Fruit fly (Drosophila melanogaster) whole organism, wandering third instar larva: ENCODE data around the gene Cdc45.
A peak's percentile ranks its signal among the peaks of the same experiment; 100 is the strongest.

Experiments used
- Abd-B ChIP-seq: fragments of >200 bp; optimal IDR thresholded peaks from 2 replicates; lab custom pipeline; 2017; ENCODE audit warnings: missing biosample characterization, missing genetic modification characterization
- CG32264 ChIP-seq: fragments of 200-800 bp; sonication (Bioruptor generic); optimal IDR thresholded peaks from 2 replicates; lab custom pipeline; 2016; ENCODE audit warnings: missing biosample characterization, missing genetic modification characterization
- CG9705 ChIP-seq: fragments of 200-800 bp; sonication (Bioruptor generic); optimal IDR thresholded peaks from 2 replicates; lab custom pipeline; 2018; ENCODE audit warnings: missing biosample characterization, mild to moderate bottlenecking, missing genetic modification characterization
- CrebA ChIP-seq: fragments of 200-800 bp; sonication (Bioruptor generic); optimal IDR thresholded peaks from 2 replicates; lab custom pipeline; 2016; ENCODE audit warnings: missing biosample characterization, mild to moderate bottlenecking, missing genetic modification characterization, borderline replicate concordance
- Dfd ChIP-seq: fragments of >200 bp; optimal IDR thresholded peaks from 2 replicates; lab custom pipeline; 2017; ENCODE audit warnings: missing biosample characterization, missing genetic modification characterization
- Dif ChIP-seq: fragments of 200-275, 200-300 bp; sonication (Bioruptor generic); optimal IDR thresholded peaks from 2 replicates; lab custom pipeline; 2018; ENCODE audit warnings: missing biosample characterization, missing genetic modification characterization; ENCODE audit not compliant: partially characterized antibody
- GATAd ChIP-seq: sonication (Bioruptor generic); optimal IDR thresholded peaks from 2 replicates; lab custom pipeline; 2016; ENCODE audit warnings: missing biosample characterization, missing genetic modification characterization
- HLH106 ChIP-seq: fragments of 200-800 bp; optimal IDR thresholded peaks from 3 replicates; lab custom pipeline; 2019; ENCODE audit warnings: missing biosample characterization, mild to moderate bottlenecking, missing genetic modification characterization, moderate library complexity
- Hnf4 ChIP-seq: fragments of 200-800 bp; sonication (Bioruptor generic); optimal IDR thresholded peaks from 2 replicates; lab custom pipeline; 2016; ENCODE audit warnings: missing biosample characterization, mild to moderate bottlenecking, missing genetic modification characterization
- Hr78 ChIP-seq: fragments of >200 bp; optimal IDR thresholded peaks from 2 replicates; lab custom pipeline; 2017; ENCODE audit warnings: missing biosample characterization, missing genetic modification characterization
- Hr83 ChIP-seq: fragments of 200-300 bp; sonication (Bioruptor generic); optimal IDR thresholded peaks from 2 replicates; lab custom pipeline; 2016; ENCODE audit warnings: missing biosample characterization, mild to moderate bottlenecking, missing genetic modification characterization, moderate library complexity; ENCODE audit not compliant: poor library complexity, severe bottlenecking
- Jra ChIP-seq: sonication (Bioruptor generic); optimal IDR thresholded peaks from 2 replicates; lab custom pipeline; 2016; ENCODE audit warnings: missing biosample characterization, missing genetic modification characterization
- Mio ChIP-seq: sonication (Bioruptor generic); optimal IDR thresholded peaks from 2 replicates; lab custom pipeline; 2016; ENCODE audit warnings: missing biosample characterization, missing genetic modification characterization
- Myc ChIP-seq: fragments of >200 bp; optimal IDR thresholded peaks from 2 replicates; lab custom pipeline; 2017
- N ChIP-seq: fragments of >200 bp; optimal IDR thresholded peaks from 2 replicates; lab custom pipeline; 2018; ENCODE audit warnings: missing biosample characterization, missing external identifiers, missing genetic modification characterization
- OdsH ChIP-seq: fragments of 200-800 bp; sonication (Bioruptor generic); optimal IDR thresholded peaks from 2 replicates; lab custom pipeline; 2016; ENCODE audit warnings: missing biosample characterization, mild to moderate bottlenecking, missing genetic modification characterization
- Rel ChIP-seq, 2 experiments: fragments of 200-800 bp; sonication (Bioruptor generic) in 1 of 2; optimal IDR thresholded peaks; 2 replicates in 1 of 2; 3 replicates in 1 of 2; lab custom pipeline; 2016 to 2019; ENCODE audit warnings: mild to moderate bottlenecking in 2 of 2, missing biosample characterization in 2 of 2, missing genetic modification characterization in 2 of 2, moderate library complexity in 1 of 2
- Sp1 ChIP-seq: fragments of 200-800 bp; sonication (Bioruptor generic); optimal IDR thresholded peaks from 3 replicates; lab custom pipeline; 2019; ENCODE audit warnings: missing biosample characterization, mild to moderate bottlenecking, missing genetic modification characterization, moderate library complexity
- Vsx2 ChIP-seq: fragments of 200-300, 225-300 bp; sonication (Bioruptor generic); optimal IDR thresholded peaks from 2 replicates; lab custom pipeline; 2018; ENCODE audit warnings: missing biosample characterization, missing genetic modification characterization; ENCODE audit not compliant: partially characterized antibody
- br ChIP-seq: fragments of 200-800 bp; sonication (Bioruptor generic); optimal IDR thresholded peaks from 2 replicates; lab custom pipeline; 2016; ENCODE audit warnings: missing biosample characterization, missing genetic modification characterization
- brk ChIP-seq: fragments of 200-800 bp; sonication (Bioruptor generic); optimal IDR thresholded peaks from 2 replicates; lab custom pipeline; 2016; ENCODE audit warnings: missing biosample characterization, mild to moderate bottlenecking, missing genetic modification characterization
- dl ChIP-seq, 2 experiments: fragments of 175-275, 200-275 bp in 1 of 2; fragments of 200-275 bp in 1 of 2; sonication (Bioruptor generic); optimal IDR thresholded peaks; lab custom pipeline; 2018; ENCODE audit warnings: mild to moderate bottlenecking in 2 of 2, missing biosample characterization in 2 of 2, missing genetic modification characterization in 2 of 2, moderate library complexity in 2 of 2; ENCODE audit not compliant: partially characterized antibody in 2 of 2, insufficient read depth in 1 of 2
- dmrt93B ChIP-seq: fragments of 200-800 bp; sonication (Bioruptor generic); optimal IDR thresholded peaks from 2 replicates; lab custom pipeline; 2018; ENCODE audit warnings: missing biosample characterization, mild to moderate bottlenecking, missing genetic modification characterization
- dsf ChIP-seq: sonication (Bioruptor generic); optimal IDR thresholded peaks from 2 replicates; lab custom pipeline; 2016; ENCODE audit warnings: missing biosample characterization, missing genetic modification characterization, borderline replicate concordance
- ey ChIP-seq: fragments of 200-800 bp; sonication (Bioruptor generic); optimal IDR thresholded peaks from 2 replicates; lab custom pipeline; 2016; ENCODE audit warnings: missing biosample characterization, missing genetic modification characterization
- foxo ChIP-seq, 2 experiments: fragments of 200-800 bp; sonication (Bioruptor generic); optimal IDR thresholded peaks; 2 replicates in 1 of 2; 3 replicates in 1 of 2; lab custom pipeline; 2016 to 2017; ENCODE audit warnings: missing biosample characterization in 2 of 2, missing genetic modification characterization in 2 of 2
- fru ChIP-seq: fragments of 200-800 bp; sonication (Bioruptor generic); optimal IDR thresholded peaks from 3 replicates; lab custom pipeline; 2016; ENCODE audit warnings: missing biosample characterization, mild to moderate bottlenecking, missing genetic modification characterization
- h ChIP-seq: fragments of 200-800 bp; sonication (Bioruptor generic); optimal IDR thresholded peaks from 3 replicates; lab custom pipeline; 2016; ENCODE audit warnings: missing biosample characterization, mild to moderate bottlenecking, missing genetic modification characterization
- jim ChIP-seq: fragments of 175-275, 200-325 bp; sonication (Bioruptor generic); optimal IDR thresholded peaks from 2 replicates; lab custom pipeline; 2016; ENCODE audit warnings: missing biosample characterization, mild to moderate bottlenecking, missing genetic modification characterization
- lola ChIP-seq: fragments of >200 bp; optimal IDR thresholded peaks from 2 replicates; lab custom pipeline; 2017; ENCODE audit warnings: missing biosample characterization, missing genetic modification characterization
- pan ChIP-seq: fragments of >200 bp; optimal IDR thresholded peaks from 2 replicates; lab custom pipeline; 2017
- rgr ChIP-seq: fragments of 200-800 bp; sonication (Bioruptor generic); optimal IDR thresholded peaks from 3 replicates; lab custom pipeline; 2016; ENCODE audit warnings: missing biosample characterization, mild to moderate bottlenecking, missing genetic modification characterization
- sage ChIP-seq: fragments of 200-800 bp; sonication (Bioruptor generic); optimal IDR thresholded peaks from 2 replicates; lab custom pipeline; 2016; ENCODE audit warnings: missing biosample characterization, mild to moderate bottlenecking, missing genetic modification characterization
- sv ChIP-seq: fragments of 200-800 bp; sonication (Bioruptor generic); optimal IDR thresholded peaks from 3 replicates; lab custom pipeline; 2016; ENCODE audit warnings: missing biosample characterization, missing genetic modification characterization
- tai ChIP-seq: sonication (Bioruptor generic); optimal IDR thresholded peaks from 2 replicates; lab custom pipeline; 2016; ENCODE audit warnings: missing biosample characterization, missing genetic modification characterization
- usp ChIP-seq: fragments of >200 bp; optimal IDR thresholded peaks from 2 replicates; lab custom pipeline; 2017; ENCODE audit warnings: missing biosample characterization, missing genetic modification characterization
- woc ChIP-seq: sonication (Bioruptor generic); optimal IDR thresholded peaks from 2 replicates; lab custom pipeline; 2016; ENCODE audit warnings: missing biosample characterization, mild to moderate bottlenecking, missing genetic modification characterization

Gene Cdc45

DNA sequence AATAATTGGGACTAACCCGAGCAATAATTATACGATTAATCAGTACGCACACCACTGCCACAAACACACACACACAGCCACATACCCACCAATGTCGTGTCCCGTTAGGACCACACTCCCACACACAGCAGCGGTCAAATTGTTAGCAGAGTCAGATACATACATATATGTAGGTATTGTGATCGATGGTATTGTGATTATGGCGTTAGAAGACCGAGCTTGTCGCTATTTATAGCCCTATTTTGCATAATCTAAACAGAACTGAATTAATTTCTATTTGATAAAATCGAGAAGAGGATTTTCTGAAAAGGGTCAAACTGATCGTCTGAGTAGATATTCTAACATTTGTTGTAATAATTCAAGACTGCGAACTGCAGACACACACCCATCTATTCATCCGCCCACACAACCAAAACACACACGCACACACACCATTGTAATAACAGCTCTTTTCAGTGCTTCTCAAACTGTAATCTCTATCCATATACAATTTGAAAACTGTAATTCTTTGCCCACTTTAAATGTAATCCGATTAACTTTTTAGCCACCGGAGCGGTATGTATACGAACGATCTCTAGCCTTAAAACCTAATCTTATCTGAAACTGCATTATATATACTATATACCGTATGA lies 11.2 kb upstream of the Cdc45 start:
- no peak for TF ChIP-seq br (GFP tag; lab: Kevin White, UChicago)
- TF ChIP-seq Jra (GFP tag; lab: Kevin White, UChicago): peak; percentile 17
- peak; percentile 31 for TF ChIP-seq ey (GFP tag; lab: Kevin White, UChicago)
- TF ChIP-seq OdsH (GFP tag; lab: Kevin White, UChicago): peak; percentile 40
- TF ChIP-seq Dif (GFP tag; lab: Kevin White, UChicago): no peak
- TF ChIP-seq foxo (GFP tag; optimal IDR thresholded peaks at IDR 0.05; lab: Kevin White, UChicago): peak in 1 of 2 experiments; percentile 52
- no peak for TF ChIP-seq pan (lab: Kevin White, UChicago)
- no peak for TF ChIP-seq tai (GFP tag; lab: Kevin White, UChicago)
- no peak for TF ChIP-seq woc (GFP tag; lab: Kevin White, UChicago)
- no peak for TF ChIP-seq HLH106 (tag; lab: Kevin White, UChicago)
- peak; percentile 35 for TF ChIP-seq fru
- TF ChIP-seq jim: no peak
- peak; percentile 40 for TF ChIP-seq h (GFP tag; lab: Kevin White, UChicago)
- no peak for TF ChIP-seq Hnf4 (GFP tag; lab: Kevin White, UChicago)
- peak; percentile 33 for TF ChIP-seq Myc (lab: Kevin White, UChicago)
- TF ChIP-seq N: no peak
- TF ChIP-seq Abd-B: no peak
- no peak for TF ChIP-seq CG32264 (GFP tag; lab: Kevin White, UChicago)
- TF ChIP-seq Rel (GFP tag; optimal IDR thresholded peaks at IDR 0.05; lab: Kevin White, UChicago): no peak
- TF ChIP-seq Rel (tag; optimal IDR thresholded peaks at IDR 0.05; lab: Kevin White, UChicago): no peak
- no peak for TF ChIP-seq Dfd (GFP tag; lab: Kevin White, UChicago)
- TF ChIP-seq Hr78: no peak
- TF ChIP-seq GATAd (GFP tag; lab: Kevin White, UChicago): no peak
- TF ChIP-seq usp (GFP tag; lab: Kevin White, UChicago): no peak
- TF ChIP-seq rgr (GFP tag; lab: Kevin White, UChicago): peak; percentile 23
- no peak for TF ChIP-seq dl (GFP tag; optimal IDR thresholded peaks at IDR 0.05; lab: Kevin White, UChicago; ENCODE audit: insufficient read depth in 1 of 2, partially characterized antibody in 2 of 2)
- TF ChIP-seq Mio: no peak
- TF ChIP-seq sage (GFP tag; lab: Kevin White, UChicago): no peak

DNA sequence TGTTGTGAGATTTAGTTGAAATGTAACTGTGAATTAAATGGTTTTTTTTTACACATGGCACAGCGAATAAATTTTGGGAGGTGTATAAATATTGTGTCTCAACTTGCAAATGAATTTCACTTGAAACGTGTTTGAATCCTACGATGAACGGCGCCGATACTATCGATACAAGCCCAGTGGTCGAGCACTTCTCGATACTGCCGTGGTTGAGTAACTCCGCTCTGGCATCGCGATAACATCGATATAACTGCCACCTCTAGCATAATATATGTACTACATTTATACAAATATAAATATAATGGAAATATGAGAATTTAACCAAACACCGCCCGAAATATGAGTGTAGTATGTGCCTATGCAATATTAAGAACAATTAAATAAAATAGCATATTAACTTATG lies 2.7 kb upstream of the Cdc45 start:
- TF ChIP-seq rgr (GFP tag; lab: Kevin White, UChicago) (peak; percentile 47), Mio (no peak), h (GFP tag; lab: Kevin White, UChicago) (peak; percentile 33), Myc (lab: Kevin White, UChicago) (peak; percentile 8), CG9705 (GFP tag; lab: Kevin White, UChicago) (no peak), OdsH (GFP tag; lab: Kevin White, UChicago) (peak; percentile 7), Sp1 (no peak), dsf (no peak), CG32264 (GFP tag; lab: Kevin White, UChicago) (no peak), Vsx2 (GFP tag; lab: Kevin White, UChicago) (no peak), tai (GFP tag; lab: Kevin White, UChicago) (no peak), br (GFP tag; lab: Kevin White, UChicago) (peak; percentile 10), brk (GFP tag; lab: Kevin White, UChicago) (no peak), usp (GFP tag; lab: Kevin White, UChicago) (no peak), lola (GFP tag; lab: Kevin White, UChicago) (no peak), Hr83 (peak; percentile 91), sv (GFP tag; lab: Kevin White, UChicago) (no peak), Dfd (GFP tag; lab: Kevin White, UChicago) (no peak), Dif (GFP tag; lab: Kevin White, UChicago) (no peak), Rel (GFP tag; optimal IDR thresholded peaks at IDR 0.05; lab: Kevin White, UChicago) (no peak), Rel (tag; optimal IDR thresholded peaks at IDR 0.05; lab: Kevin White, UChicago) (no peak), foxo (GFP tag; optimal IDR thresholded peaks at IDR 0.05; lab: Kevin White, UChicago) (peak in 1 of 2 experiments; percentile 53), GATAd (GFP tag; lab: Kevin White, UChicago) (peak; percentile 21), HLH106 (tag; lab: Kevin White, UChicago) (peak; percentile 10), N (no peak), Abd-B (no peak), CrebA (no peak), dmrt93B (GFP tag; lab: Kevin White, UChicago) (no peak)
